Worm (Caenorhabditis elegans): Measurements from ENCODE around the gene clp-6.

DNA sequence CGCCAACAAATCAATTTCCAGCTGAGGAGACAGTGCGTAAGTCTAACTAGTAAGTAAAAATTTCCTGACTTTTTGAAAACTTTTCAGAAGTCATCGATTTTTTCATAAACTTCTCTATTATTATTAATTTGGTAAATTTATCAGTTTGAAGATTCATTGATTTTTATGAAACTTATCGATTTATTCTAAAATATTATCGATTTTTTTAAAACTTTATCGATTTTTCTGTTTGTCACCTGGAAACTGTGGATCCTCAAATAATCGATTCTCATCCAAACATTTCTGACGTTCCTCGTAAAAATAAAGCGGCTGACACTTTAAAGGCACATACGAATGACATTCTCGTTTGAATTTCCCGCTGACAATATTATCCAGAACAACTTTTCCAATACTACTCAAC, 861 bp downstream of the clp-6 start:
- TF ChIP-seq akir-1 (GFP tag; optimal IDR thresholded peaks at IDR 0.05) (no peak), chd-7 (tag; optimal IDR thresholded peaks at IDR 0.05) (no peak)
